Fruit fly (Drosophila melanogaster): ENCODE results near the gene sloth2.

Gene sloth2

dm6 chrX:7034892-7035291, 23.7 kb downstream of the sloth2 start:
- TF ChIP-seq Hr96 (GFP tag; optimal IDR thresholded peaks at IDR 0.05), result no peak
- TF ChIP-seq toe (GFP tag; optimal IDR thresholded peaks at IDR 0.05), result no peak
- no peak for TF ChIP-seq Clk (GFP tag; optimal IDR thresholded peaks at IDR 0.05)
- no peak for TF ChIP-seq CG12768 (GFP tag; optimal IDR thresholded peaks at IDR 0.05)
- TF ChIP-seq CG7045 (GFP tag; optimal IDR thresholded peaks at IDR 0.05), result no peak
- no peak for TF ChIP-seq CG14711 (tag; optimal IDR thresholded peaks at IDR 0.05)
- no peak for TF ChIP-seq CG7101 (tag; optimal IDR thresholded peaks at IDR 0.05)

dm6 chrX:7037061-7037460, 25.9 kb downstream of the sloth2 start:
- no peak for TF ChIP-seq bab1 (GFP tag; optimal IDR thresholded peaks at IDR 0.05)
- no peak for TF ChIP-seq CG5204 (GFP tag; optimal IDR thresholded peaks at IDR 0.05)
- TF ChIP-seq CG12768 (GFP tag; optimal IDR thresholded peaks at IDR 0.05), result no peak
- TF ChIP-seq Mnt (GFP tag; optimal IDR thresholded peaks at IDR 0.05), result no peak
- TF ChIP-seq CG1620 (GFP tag; optimal IDR thresholded peaks at IDR 0.05), result no peak
- no peak for TF ChIP-seq tj (GFP tag; optimal IDR thresholded peaks at IDR 0.05)
- no peak for TF ChIP-seq CG11617 (GFP tag; optimal IDR thresholded peaks at IDR 0.05)
- no peak for TF ChIP-seq ovo (GFP tag; optimal IDR thresholded peaks at IDR 0.05)
- TF ChIP-seq CG14711 (tag; optimal IDR thresholded peaks at IDR 0.05), result no peak

DNA sequence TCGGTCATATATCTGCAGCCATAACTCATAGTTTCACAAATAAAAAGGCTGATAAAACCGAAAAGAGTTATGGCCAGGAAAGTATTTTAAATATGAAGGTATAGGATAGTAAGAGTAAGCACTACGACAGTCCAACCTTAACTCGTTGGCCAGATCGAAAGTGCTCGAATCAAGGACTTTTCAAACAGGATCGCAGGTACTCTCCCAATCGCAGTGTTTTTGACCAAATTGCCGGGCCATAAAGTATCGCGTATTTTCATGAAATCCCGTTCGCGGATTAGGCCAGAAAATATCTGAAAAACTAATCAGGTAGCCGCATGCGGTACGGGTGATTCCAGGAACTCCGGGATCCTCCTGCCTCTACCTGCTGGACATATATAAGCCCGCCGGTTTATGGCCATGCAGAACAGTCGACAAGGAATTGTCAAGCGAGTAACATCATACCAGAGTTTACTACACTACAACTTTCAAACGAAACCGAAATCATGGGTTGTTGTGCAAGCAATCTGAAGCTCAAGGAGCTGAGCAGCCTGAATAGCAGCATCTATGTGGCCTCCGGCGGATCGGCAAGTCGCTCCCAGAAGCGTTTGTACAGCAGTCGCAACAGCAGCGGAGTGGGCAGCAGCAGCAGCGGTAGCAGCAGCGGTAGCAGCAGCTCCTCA, 29.2 kb downstream of the sloth2 start, which contains the start of gene CG14427:
Gene CG14427, plus strand, starts transcription at position 399 of the 662 bp plus-strand sequence.
- no peak for TF ChIP-seq Hr96 (GFP tag; optimal IDR thresholded peaks at IDR 0.05)
- no peak for TF ChIP-seq cic (GFP tag; optimal IDR thresholded peaks at IDR 0.05)
- TF ChIP-seq bab1 (GFP tag; optimal IDR thresholded peaks at IDR 0.05), result no peak
- TF ChIP-seq cnc (optimal IDR thresholded peaks at IDR 0.05), result no peak
- TF ChIP-seq Crg-1 (GFP tag; optimal IDR thresholded peaks at IDR 0.05), result no peak
- TF ChIP-seq CG33017 (tag; optimal IDR thresholded peaks at IDR 0.05), result no peak
- TF ChIP-seq CG11617 (GFP tag; optimal IDR thresholded peaks at IDR 0.05), result no peak

- TF ChIP-seq tj (GFP tag; optimal IDR thresholded peaks at IDR 0.05) (no peak), ovo (GFP tag; optimal IDR thresholded peaks at IDR 0.05) (no peak), Clk (GFP tag; optimal IDR thresholded peaks at IDR 0.05) (no peak), CG12768 (GFP tag; optimal IDR thresholded peaks at IDR 0.05) (no peak), CG14711 (tag; optimal IDR thresholded peaks at IDR 0.05) (no peak), CG7101 (tag; optimal IDR thresholded peaks at IDR 0.05) (no peak), CG1620 (GFP tag; optimal IDR thresholded peaks at IDR 0.05) (no peak), CG33017 (tag; optimal IDR thresholded peaks at IDR 0.05) (no peak), kay (GFP tag; ENCODE audit: borderline replicate concordance) (no peak)
Observed at dm6 chrX:7049087-7049486, 37.9 kb downstream of the sloth2 start, which contains the start of gene nullo. TSS of gene nullo (plus strand) at chrX:7049476.

DNA sequence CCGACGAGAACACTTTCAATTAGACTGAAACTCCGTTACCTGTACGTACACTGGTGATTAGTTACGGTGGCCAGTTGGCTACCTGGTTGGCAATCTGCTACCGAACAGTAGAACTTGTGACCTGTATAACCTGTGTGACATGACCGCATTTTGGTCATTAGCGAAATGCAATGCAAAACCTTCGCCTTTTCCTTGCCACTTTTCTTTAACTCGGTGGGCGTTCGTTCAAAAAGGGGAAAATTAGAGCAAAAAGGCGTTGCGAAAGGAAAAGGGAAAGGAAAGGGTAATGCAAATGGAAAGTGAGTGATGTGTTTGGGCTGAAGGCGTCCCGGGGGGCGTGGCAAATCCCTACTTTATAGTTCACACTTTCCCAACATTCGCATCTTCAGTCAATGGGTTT, 47.8 kb downstream of the sloth2 start:
- no peak for TF ChIP-seq CG7101 (tag; optimal IDR thresholded peaks at IDR 0.05)
- TF ChIP-seq CG12768 (GFP tag; optimal IDR thresholded peaks at IDR 0.05), result no peak
- TF ChIP-seq kay (GFP tag; ENCODE audit: borderline replicate concordance), result no peak
- TF ChIP-seq cnc (optimal IDR thresholded peaks at IDR 0.05), result no peak
- TF ChIP-seq CG7045 (GFP tag; optimal IDR thresholded peaks at IDR 0.05), result no peak
- no peak for TF ChIP-seq toe (GFP tag; optimal IDR thresholded peaks at IDR 0.05)
- no peak for TF ChIP-seq CG14711 (tag; optimal IDR thresholded peaks at IDR 0.05)
- no peak for TF ChIP-seq tj (GFP tag; optimal IDR thresholded peaks at IDR 0.05)
- no peak for TF ChIP-seq ovo (GFP tag; optimal IDR thresholded peaks at IDR 0.05)
- no peak for TF ChIP-seq CG1620 (GFP tag; optimal IDR thresholded peaks at IDR 0.05)
